Worm (Caenorhabditis elegans) whole organism, L2 larva: ENCODE measurements around the gene F46B6.4.

ENCODE experiments used
- lsy-2 ChIP-seq, 2 experiments: fragments of 150-350 bp in 1 of 2; sonication (generic microtip) in 1 of 2; optimal IDR thresholded peaks; 2 replicates each; lab custom pipeline; 2014 to 2017; ENCODE audit warnings: missing biosample characterization in 2 of 2, missing genetic modification characterization in 2 of 2
- peb-1 ChIP-seq: fragments of 150-350 bp; optimal IDR thresholded peaks from 2 replicates; lab custom pipeline; 2014; ENCODE audit warnings: missing biosample characterization, missing genetic modification characterization
- ztf-11 ChIP-seq: sonication (generic microtip); optimal IDR thresholded peaks from 2 replicates; lab custom pipeline; 2017; ENCODE audit warnings: missing biosample characterization, missing genetic modification characterization

- no peak for TF ChIP-seq lsy-2 (tag; optimal IDR thresholded peaks at IDR 0.05; lab: Kevin White, UChicago)
- no peak for TF ChIP-seq peb-1 (tag; lab: Kevin White, UChicago)
- no peak for TF ChIP-seq ztf-11
Measured at ce11 chrV:9731852-9732251, 47.5 kb downstream of the F46B6.4 start.
